Fruit fly (Drosophila melanogaster) S2 (cell line): Measurements from ENCODE around the gene CG46308.
"Not testable (repeated sequence)": the region's sequence is repeated elsewhere in the genome, so short reads cannot be mapped to it uniquely, and the experiment has no call there.

Experiments
- CG8478 ChIP-seq: fragments of >200 bp; optimal IDR thresholded peaks from 2 replicates; lab custom pipeline; 2018
- CTCF ChIP-seq, 2 experiments: fragments of >200 bp; optimal IDR thresholded peaks; 2 replicates each; lab custom pipeline; 2018

dm6 chr2L:13449397-13449796, 12.2 kb upstream of the CG46308 start, which contains the start of gene Hsp60D:
- not testable (repeated sequence) for TF ChIP-seq CG8478 (lab: Kevin White, UChicago); CTCF (optimal IDR thresholded peaks at IDR 0.05; lab: Kevin White, UChicago)
